Fruit fly (Drosophila melanogaster): ENCODE results near the gene spn-A.
A peak's percentile ranks its signal among the peaks of the same experiment; 100 is the strongest.

spn-A gene

dm6 chr3R:30043139-30043744 lies 12.6 kb downstream of the spn-A start, which contains the start of gene Sry-delta (continued):
- no peak for TF ChIP-seq run (tag; optimal IDR thresholded peaks at IDR 0.05)
- peak; percentile 85 for TF ChIP-seq CG17912 (GFP tag; optimal IDR thresholded peaks at IDR 0.05)
- peak; percentile 69 for TF ChIP-seq CG4854 (GFP tag; optimal IDR thresholded peaks at IDR 0.05)
- TF ChIP-seq unc-4 (GFP tag; IDR thresholded peaks at IDR 0.05; ENCODE audit: partially characterized antibody), result peak; percentile 80
- TF ChIP-seq ems (GFP tag; optimal IDR thresholded peaks at IDR 0.05), result peak; percentile 69
- TF ChIP-seq caup (GFP tag; optimal IDR thresholded peaks at IDR 0.05; ENCODE audit: severe bottlenecking), result no peak
- no peak for TF ChIP-seq Hr78 (GFP tag; optimal IDR thresholded peaks at IDR 0.05)
- peak; percentile 73 for TF ChIP-seq CG17359 (tag; optimal IDR thresholded peaks at IDR 0.05)
- peak; percentile 95 for TF ChIP-seq MESR4 (GFP tag; optimal IDR thresholded peaks at IDR 0.05)
- peak; percentile 93 for TF ChIP-seq CG2120 (GFP tag; optimal IDR thresholded peaks at IDR 0.05)
- peak; percentile 91 for TF ChIP-seq pho (GFP tag; optimal IDR thresholded peaks at IDR 0.05)
- peak; percentile 72 for TF ChIP-seq CG8290 (GFP tag; optimal IDR thresholded peaks at IDR 0.05)
- peak in 1 of 2 experiments; percentile 37 for TF ChIP-seq CG8290 (tag; optimal IDR thresholded peaks at IDR 0.05)
- TF ChIP-seq CG17385 (GFP tag; optimal IDR thresholded peaks at IDR 0.05), result no peak
- peak; percentile 85 for TF ChIP-seq sima (GFP tag; optimal IDR thresholded peaks at IDR 0.05)
- TF ChIP-seq chif (GFP tag; optimal IDR thresholded peaks at IDR 0.05), result peak; percentile 78 to 80
- TF ChIP-seq Dfd (GFP tag; optimal IDR thresholded peaks at IDR 0.05), result no peak
- TF ChIP-seq prd (optimal IDR thresholded peaks at IDR 0.05), result no peak
- TF ChIP-seq prd (GFP tag; IDR thresholded peaks at IDR 0.05), result peak; percentile 83
- TF ChIP-seq CG17802 (tag; optimal IDR thresholded peaks at IDR 0.05), result peak; percentile 83
- peak; percentile 64 for TF ChIP-seq crc (GFP tag; optimal IDR thresholded peaks at IDR 0.05)
- peak; percentile 58 for TF ChIP-seq Atf-2 (GFP tag; optimal IDR thresholded peaks at IDR 0.05)
- peak; percentile 76 for TF ChIP-seq CG34224 (GFP tag; IDR thresholded peaks at IDR 0.05; ENCODE audit: partially characterized antibody)
- peak; percentile 51 for TF ChIP-seq tap (tag; optimal IDR thresholded peaks at IDR 0.05)
- peak; percentile 32 for TF ChIP-seq CG12299 (tag; optimal IDR thresholded peaks at IDR 0.05)
- TF ChIP-seq NfI (GFP tag; optimal IDR thresholded peaks at IDR 0.05), result peak; percentile 83
- TF ChIP-seq so (GFP tag; IDR thresholded peaks at IDR 0.05), result no peak
- no peak; the same call in 1 of the 2 replicates for TF ChIP-seq ham (GFP tag; IDR thresholded peaks at IDR 0.05)
- peak; percentile 70 for TF ChIP-seq CG8089 (GFP tag; optimal IDR thresholded peaks at IDR 0.05)
- no peak; the same call in 1 of the 2 replicates for TF ChIP-seq seq (GFP tag; IDR thresholded peaks at IDR 0.05)
- TF ChIP-seq hkb (optimal IDR thresholded peaks at IDR 0.05), result no peak
- peak; percentile 75 for TF ChIP-seq hkb (GFP tag; IDR thresholded peaks at IDR 0.05)
- TF ChIP-seq gcm (GFP tag; optimal IDR thresholded peaks at IDR 0.05), result peak; percentile 24
- TF ChIP-seq CG13624 (GFP tag; optimal IDR thresholded peaks at IDR 0.05), result peak; percentile 90
- TF ChIP-seq eve (GFP tag; optimal IDR thresholded peaks at IDR 0.05), result no peak
- peak; percentile 100 for TF ChIP-seq CG7928 (GFP tag; optimal IDR thresholded peaks at IDR 0.05)
- peak; percentile 62 for TF ChIP-seq CG10543 (GFP tag; optimal IDR thresholded peaks at IDR 0.05)
- peak; percentile 84 for TF ChIP-seq Chrac-16 (GFP tag; optimal IDR thresholded peaks at IDR 0.05)
- no peak; the same call in 2 of the 3 replicates for TF ChIP-seq jigr1 (GFP tag; IDR thresholded peaks at IDR 0.05)
- TF ChIP-seq CG8924 (tag; optimal IDR thresholded peaks at IDR 0.05), result peak; percentile 81
- no peak for TF ChIP-seq exex (tag; optimal IDR thresholded peaks at IDR 0.05)
- no peak for TF ChIP-seq Hr39 (optimal IDR thresholded peaks at IDR 0.05)
- peak; percentile 69; the same call in 2 of the 3 replicates for TF ChIP-seq ase (GFP tag; IDR thresholded peaks at IDR 0.05)
- TF ChIP-seq stwl (tag; optimal IDR thresholded peaks at IDR 0.05), result peak; percentile 93
- peak; percentile 83 for TF ChIP-seq CG2712 (tag; optimal IDR thresholded peaks at IDR 0.05)
- TF ChIP-seq CG7372 (GFP tag; IDR thresholded peaks at IDR 0.05), result peak; percentile 44; the same call in 1 of the 2 replicates
- peak; percentile 76 for TF ChIP-seq ara (GFP tag; IDR thresholded peaks at IDR 0.05)
- TF ChIP-seq CTCF (GFP tag; optimal IDR thresholded peaks at IDR 0.05), result peak; percentile 16
- TF ChIP-seq CG16779 (GFP tag; IDR thresholded peaks at IDR 0.05), result peak; percentile 68
- no peak for TF ChIP-seq Hand (GFP tag; optimal IDR thresholded peaks at IDR 0.05)
- TF ChIP-seq CG6689 (GFP tag; IDR thresholded peaks at IDR 0.05), result peak; percentile 87
- TF ChIP-seq rib (GFP tag; IDR thresholded peaks at IDR 0.05), result peak; percentile 78
